Fruit fly (Drosophila melanogaster): Measurements from ENCODE around the gene SLIRP2.

The SLIRP2 gene

DNA sequence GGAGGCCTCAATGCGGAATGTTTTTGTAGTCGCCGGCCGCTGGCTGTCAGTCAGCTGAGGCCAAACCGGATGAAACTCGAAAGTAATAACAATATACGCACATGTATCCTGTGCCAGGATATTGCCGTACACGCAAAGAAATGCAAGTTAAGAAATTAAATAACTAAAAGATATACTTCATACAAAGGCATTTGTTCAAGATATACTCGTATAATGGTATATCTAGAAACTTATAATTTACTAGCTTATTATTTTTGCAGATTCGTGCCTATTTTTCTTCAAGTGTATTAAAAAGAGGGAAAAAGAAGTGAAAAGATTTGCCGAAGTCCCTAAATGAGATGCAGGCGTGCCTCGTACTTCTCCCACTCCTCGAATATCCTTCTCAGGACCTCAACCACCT lies 32.4 kb downstream of the SLIRP2 start (continued):
- TF ChIP-seq Hsf (GFP tag; optimal IDR thresholded peaks at IDR 0.05) (peak; percentile 10), twi (tag; optimal IDR thresholded peaks at IDR 0.05) (peak; percentile 12), zf30C (GFP tag; optimal IDR thresholded peaks at IDR 0.05) (peak; percentile 65), Xrp1 (GFP tag; IDR thresholded peaks at IDR 0.05) (peak; percentile 28; the same call in 1 of the 2 replicates), CG10979 (tag; optimal IDR thresholded peaks at IDR 0.05) (peak; percentile 47)

DNA sequence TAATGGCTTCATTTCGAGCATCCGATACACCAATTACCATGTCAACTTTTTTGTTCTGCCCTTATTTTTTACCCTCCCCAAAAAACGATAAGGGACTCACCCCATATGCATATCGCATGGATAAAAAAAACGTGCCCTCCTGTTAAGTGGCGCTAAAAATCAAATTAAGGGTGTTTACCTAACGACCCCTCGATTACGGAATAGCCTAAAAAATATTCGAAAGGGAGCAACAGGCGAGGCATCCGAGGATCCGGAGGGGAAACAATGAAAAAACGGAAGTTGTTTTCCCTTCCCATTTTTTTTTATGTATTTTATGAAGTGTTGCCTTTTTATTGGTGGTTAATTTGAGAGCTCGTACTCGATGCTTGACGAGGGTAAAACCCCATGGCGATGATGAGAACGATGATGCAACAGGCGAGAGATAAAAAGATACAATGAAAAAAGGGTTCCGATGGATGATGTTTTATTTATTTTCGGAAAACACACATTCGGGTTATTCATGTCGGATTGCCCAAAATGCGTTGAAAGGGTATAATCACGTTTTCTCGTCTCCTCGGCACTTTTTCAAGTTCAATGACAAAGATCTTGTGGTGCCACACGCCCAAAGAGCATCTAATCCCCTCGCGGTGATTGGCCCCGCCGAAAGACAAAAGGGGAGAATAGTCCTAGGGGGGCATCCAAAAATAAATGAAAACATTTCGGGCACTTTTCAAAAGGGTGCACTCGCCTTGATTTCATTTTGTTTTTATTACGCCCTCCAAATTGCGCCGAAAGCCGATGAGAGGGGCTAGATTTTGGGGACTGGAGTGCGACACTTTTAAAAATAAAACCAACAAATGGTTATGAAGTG lies 33.7 kb downstream of the SLIRP2 start, which contains the start of gene CG44227:
Gene CG44227 (minus strand): TSS at position 849 of the 850 bp plus-strand sequence.
- TF ChIP-seq gsb-n (tag; optimal IDR thresholded peaks at IDR 0.05) (peak; percentile 47), sd (tag; optimal IDR thresholded peaks at IDR 0.05) (no peak), crp (GFP tag; optimal IDR thresholded peaks at IDR 0.05) (no peak), Taf1 (GFP tag; IDR thresholded peaks at IDR 0.05) (no peak), CG1792 (GFP tag; optimal IDR thresholded peaks at IDR 0.05) (no peak), grn (GFP tag; optimal IDR thresholded peaks at IDR 0.05) (peak; percentile 3), bigmax (GFP tag; optimal IDR thresholded peaks at IDR 0.05) (no peak), CG18011 (GFP tag; optimal IDR thresholded peaks at IDR 0.05) (no peak), row (GFP tag; IDR thresholded peaks at IDR 0.05) (no peak), wdn (GFP tag; IDR thresholded peaks at IDR 0.05) (no peak), sens (GFP tag) (peak; percentile 67), Kr (GFP tag; optimal IDR thresholded peaks at IDR 0.05) (peak; percentile 95), scrt (GFP tag; optimal IDR thresholded peaks at IDR 0.05) (peak; percentile 80), CG14860 (GFP tag; IDR thresholded peaks at IDR 0.05; ENCODE audit: partially characterized antibody) (no peak), Nf-YC (tag; optimal IDR thresholded peaks at IDR 0.05) (peak; percentile 49), CG6175 (GFP tag; IDR thresholded peaks at IDR 0.05) (no peak), schlank (tag; optimal IDR thresholded peaks at IDR 0.05) (no peak), z (GFP tag; IDR thresholded peaks at IDR 0.05) (peak; percentile 26; the same call in 1 of the 3 replicates), sisA (GFP tag; IDR thresholded peaks at IDR 0.05) (no peak), vnd (GFP tag; IDR thresholded peaks at IDR 0.05; ENCODE audit: partially characterized antibody) (no peak), Nf-YB (GFP tag; optimal IDR thresholded peaks at IDR 0.05) (peak; percentile 90), caup (GFP tag; optimal IDR thresholded peaks at IDR 0.05; ENCODE audit: severe bottlenecking) (no peak), D19A (tag; optimal IDR thresholded peaks at IDR 0.05) (peak; percentile 68), CoRest (tag; optimal IDR thresholded peaks at IDR 0.05) (no peak), Pdp1 (GFP tag; optimal IDR thresholded peaks at IDR 0.05) (peak in 1 of 2 experiments; percentile 10), tll (GFP tag; optimal IDR thresholded peaks at IDR 0.05) (peak in 1 of 2 experiments; percentile 26), sqz (GFP tag; optimal IDR thresholded peaks at IDR 0.05) (peak; percentile 97), pros (GFP tag; optimal IDR thresholded peaks at IDR 0.05) (peak; percentile 32)

DNA sequence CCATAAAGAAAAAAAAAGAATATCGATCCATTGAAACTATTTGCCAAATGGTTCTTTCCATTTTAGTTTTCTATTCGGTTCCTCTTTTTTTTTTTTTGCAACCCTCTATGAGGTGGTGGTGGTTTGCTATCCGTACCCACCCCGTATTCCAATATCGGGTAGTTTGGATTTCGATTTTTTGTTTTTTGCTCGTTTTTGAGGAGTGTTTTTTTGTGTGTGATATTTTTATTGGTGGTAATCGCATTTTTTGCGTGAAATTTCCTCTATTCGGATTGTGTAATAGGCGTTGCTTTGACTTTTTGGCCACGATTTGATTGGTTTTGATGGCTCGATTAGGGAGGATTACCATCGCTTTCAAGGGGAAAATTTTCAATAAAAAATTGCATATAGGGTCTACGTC lies 35.6 kb downstream of the SLIRP2 start:
- TF ChIP-seq Fer3 (tag; optimal IDR thresholded peaks at IDR 0.05) (no peak), CG31441 (GFP tag; IDR thresholded peaks at IDR 0.05) (no peak), CG13287 (GFP tag; IDR thresholded peaks at IDR 0.05; ENCODE audit: partially characterized antibody) (no peak), CG3995 (GFP tag; optimal IDR thresholded peaks at IDR 0.05) (no peak), Nf-YB (GFP tag; optimal IDR thresholded peaks at IDR 0.05) (peak; percentile 85), lmd (GFP tag; IDR thresholded peaks at IDR 0.05) (no peak), bcd (GFP tag; optimal IDR thresholded peaks at IDR 0.05) (no peak), CG16813 (GFP tag; IDR thresholded peaks at IDR 0.05; ENCODE audit: partially characterized antibody) (no peak), trem (tag; optimal IDR thresholded peaks at IDR 0.05) (no peak), rib (GFP tag; IDR thresholded peaks at IDR 0.05) (no peak), wor (GFP tag; IDR thresholded peaks at IDR 0.05) (no peak), sqz (GFP tag; optimal IDR thresholded peaks at IDR 0.05) (peak; percentile 85), Nf-YC (tag; optimal IDR thresholded peaks at IDR 0.05) (peak; percentile 73), seq (GFP tag; IDR thresholded peaks at IDR 0.05) (peak; percentile 9; the same call in 1 of the 2 replicates), gsb (GFP tag; IDR thresholded peaks at IDR 0.05) (no peak), en (GFP tag; optimal IDR thresholded peaks at IDR 0.05) (no peak), CG8924 (tag; optimal IDR thresholded peaks at IDR 0.05) (no peak)

All from whole organism, embryonic.